Fruit fly (Drosophila melanogaster): Measurements from ENCODE around the gene CG43322.

DNA sequence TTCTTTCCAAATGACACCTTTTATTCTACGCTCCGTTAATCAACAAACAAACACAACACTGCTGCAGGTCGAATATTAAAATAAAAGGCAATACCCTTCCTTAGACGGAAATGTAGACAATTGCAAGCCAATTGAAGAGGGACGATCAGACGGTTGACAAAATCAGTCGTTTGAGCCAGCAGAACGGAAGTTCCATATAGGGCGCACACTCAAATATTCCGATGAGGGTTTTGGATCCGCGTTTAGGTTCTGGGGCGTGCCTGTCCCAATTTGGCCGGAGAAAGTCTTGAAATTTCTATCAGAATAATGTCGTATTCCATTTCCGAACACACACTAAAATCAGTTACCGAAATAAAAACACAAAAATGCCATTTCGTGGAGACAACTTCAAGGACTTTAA is 1.2 kb upstream of the CG43322 start, which contains the start of gene CG43321:
- TF ChIP-seq cnc (optimal IDR thresholded peaks at IDR 0.05) (no peak), ovo (GFP tag; optimal IDR thresholded peaks at IDR 0.05) (no peak), CG1620 (GFP tag; optimal IDR thresholded peaks at IDR 0.05) (no peak), CG14711 (tag; optimal IDR thresholded peaks at IDR 0.05) (no peak)
